Worm (Caenorhabditis elegans) whole organism, L4/young adult: ENCODE results near the gene Y54G2A.7.

Experiments used
- W03F9.2 ChIP-seq: fragments of 150-350 bp; optimal IDR thresholded peaks from 2 replicates; lab custom pipeline; 2014; ENCODE audit warnings: missing biosample characterization, missing genetic modification characterization
- him-1 ChIP-seq: sonication (generic microtip); optimal IDR thresholded peaks from 2 replicates; lab custom pipeline; 2016; ENCODE audit warnings: missing genotype, missing genetic modification reagents, missing genetic modification characterization, missing compliant biosample characterization

- TF ChIP-seq him-1 (tag; lab: Kevin White, UChicago) (no peak), W03F9.2 (tag; lab: Kevin White, UChicago) (no peak)
These were observed 3.8 kb downstream of the Y54G2A.7 start, which contains the start of gene clec-84 for ce11 chrIV:2842162-2842561.
